Fruit fly (Drosophila melanogaster) whole organism, pupa: ENCODE data around the gene CG43219.

Experiments
- CG10348 ChIP-seq: fragments of 200-800 bp; sonication (Bioruptor generic); IDR thresholded peaks from 2 replicates; pipeline ENCODE4 v1.3.6; 2022; ENCODE audit warnings: missing biosample characterization, missing genetic modification characterization
- CG12605 ChIP-seq: fragments of 200-800 bp; sonication (Bioruptor generic); IDR thresholded peaks from 2 replicates; pipeline ENCODE4 v1.3.6; 2022; ENCODE audit warnings: missing biosample characterization, missing genetic modification characterization
- CG13204 ChIP-seq: fragments of 200-800 bp; sonication (Bioruptor generic); optimal IDR thresholded peaks from 2 replicates; lab custom pipeline; 2018; ENCODE audit warnings: missing biosample characterization, mild to moderate bottlenecking, missing genetic modification characterization, moderate library complexity
- CG14655 ChIP-seq: fragments of 200-800 bp; sonication (Bioruptor generic); optimal IDR thresholded peaks from 3 replicates; lab custom pipeline; 2017; ENCODE audit warnings: mild to moderate bottlenecking, missing biosample characterization, missing genetic modification reagents, missing genetic modification characterization
- CG15710 ChIP-seq: fragments of 200-800 bp; sonication (Bioruptor generic); optimal IDR thresholded peaks from 2 replicates; lab custom pipeline; 2018; ENCODE audit warnings: missing biosample characterization, mild to moderate bottlenecking, missing genetic modification characterization, moderate library complexity
- CG34367 ChIP-seq: fragments of 200-800 bp; sonication (Bioruptor generic); optimal IDR thresholded peaks from 2 replicates; lab custom pipeline; 2018; ENCODE audit warnings: missing biosample characterization, mild to moderate bottlenecking, missing genetic modification characterization
- CG4496 ChIP-seq: fragments of 200-800 bp; sonication (Bioruptor generic); IDR thresholded peaks from 3 replicates; pipeline ENCODE4 v1.3.6; 2022; ENCODE audit warnings: missing biosample characterization, missing genetic modification characterization
- D1 ChIP-seq: fragments of 200-800 bp; sonication (Bioruptor generic); optimal IDR thresholded peaks from 2 replicates; lab custom pipeline; 2018; ENCODE audit warnings: missing biosample characterization, mild to moderate bottlenecking, missing genetic modification characterization, moderate library complexity
- EcR ChIP-seq: fragments of 200-800 bp; sonication (Bioruptor generic); optimal IDR thresholded peaks from 3 replicates; lab custom pipeline; 2019; ENCODE audit warnings: missing biosample characterization, missing genetic modification characterization, mild to moderate bottlenecking, moderate library complexity, missing genetic modification reagents
- Pif1A ChIP-seq: fragments of 200-800 bp; sonication (Bioruptor generic); optimal IDR thresholded peaks from 3 replicates; lab custom pipeline; 2016; ENCODE audit warnings: missing biosample characterization, missing genetic modification characterization
- Snoo ChIP-seq: fragments of 200-800 bp; sonication (Bioruptor generic); optimal IDR thresholded peaks from 3 replicates; lab custom pipeline; 2017; ENCODE audit warnings: missing biosample characterization, mild to moderate bottlenecking, missing genetic modification characterization, inconsistent platforms
- fd96Ca ChIP-seq: fragments of 200-800 bp; sonication (Bioruptor generic); IDR thresholded peaks from 3 replicates; pipeline ENCODE4 v1.3.6; 2022; ENCODE audit warnings: missing biosample characterization, missing genetic modification characterization
- gl ChIP-seq: fragments of 200-800 bp; sonication (Bioruptor generic); optimal IDR thresholded peaks from 2 replicates; lab custom pipeline; 2018; ENCODE audit warnings: missing biosample characterization, mild to moderate bottlenecking, missing genetic modification characterization
- rn ChIP-seq: fragments of 200-800 bp; sonication (Bioruptor generic); IDR thresholded peaks from 2 replicates; pipeline ENCODE4 v1.3.6; 2022; ENCODE audit warnings: missing biosample characterization, missing genetic modification characterization

dm6 chr3L:21185622-21186021 is 34.6 kb upstream of the CG43219 start:
- TF ChIP-seq gl (tag; lab: Kevin White, UChicago) (no peak), CG14655 (GFP tag; lab: Kevin White, UChicago) (no peak), CG34367 (tag; lab: Kevin White, UChicago) (no peak), Pif1A (GFP tag; lab: Kevin White, UChicago) (no peak), rn (no peak), CG4496 (GFP tag; lab: Robert Waterston, UW) (no peak), EcR (no peak), CG12605 (no peak), Snoo (tag; lab: Kevin White, UChicago) (no peak), CG15710 (tag; lab: Kevin White, UChicago) (no peak), fd96Ca (GFP tag; lab: Robert Waterston, UW) (no peak), D1 (tag; lab: Kevin White, UChicago) (no peak), CG10348 (GFP tag; lab: Robert Waterston, UW) (no peak), CG13204 (no peak)
